Worm (Caenorhabditis elegans) whole organism, L4 larva: ENCODE measurements around the gene Y66D12A.21.
A peak's percentile ranks its signal among the peaks of the same experiment; 100 is the strongest.

Experiments
- F26F4.8 ChIP-seq: fragments of 200-800 bp; sonication (Bioruptor generic); conservative IDR thresholded peaks from 2 replicates; pipeline ENCODE4 v1.3.6; 2022; ENCODE audit warnings: missing genetic modification characterization, missing compliant biosample characterization
- Y75B8A.6 ChIP-seq: fragments of 200-800 bp; sonication (Bioruptor generic); IDR thresholded peaks from 2 replicates; pipeline ENCODE4 v1.3.6; 2022; ENCODE audit warnings: missing genetic modification reagents, missing genetic modification characterization, missing compliant biosample characterization
- ZK337.2 ChIP-seq: fragments of 200-800 bp; sonication (Bioruptor generic); IDR thresholded peaks from 2 replicates; pipeline ENCODE4 v1.3.6; 2022; ENCODE audit warnings: missing genetic modification reagents, missing genetic modification characterization, missing compliant biosample characterization
- aha-1 ChIP-seq: fragments of 150-350 bp; peaks from one replicate; lab custom pipeline; 2014; ENCODE audit warnings: missing biosample characterization, missing genetic modification characterization
- attf-4 ChIP-seq: sonication (generic microtip); optimal IDR thresholded peaks from 3 replicates; lab custom pipeline; 2017; ENCODE audit warnings: missing biosample characterization, missing genetic modification characterization
- ceh-82 ChIP-seq: sonication (generic microtip); optimal IDR thresholded peaks from 2 replicates; lab custom pipeline; 2017; ENCODE audit warnings: missing biosample characterization, missing genetic modification characterization
- ces-1 ChIP-seq: fragments of 150-350 bp; sonication (generic microtip); optimal IDR thresholded peaks from 4 replicates; lab custom pipeline; 2014; ENCODE audit warnings: missing biosample characterization, missing genetic modification reagents, missing genetic modification characterization
- cey-2 ChIP-seq: sonication (generic microtip); optimal IDR thresholded peaks from 3 replicates; lab custom pipeline; 2017; ENCODE audit warnings: missing genetic modification characterization, mild to moderate bottlenecking, missing compliant biosample characterization, antibody characterized with exemption, borderline replicate concordance; ENCODE audit not compliant: insufficient read depth
- dmd-9 ChIP-seq: fragments of 200-800 bp; sonication (Bioruptor generic); IDR thresholded peaks from 2 replicates; pipeline ENCODE4 v1.3.6; 2022; ENCODE audit warnings: missing genetic modification reagents, missing genetic modification characterization, missing compliant biosample characterization
- dve-1 ChIP-seq: sonication (generic microtip); optimal IDR thresholded peaks from 2 replicates; lab custom pipeline; 2017; ENCODE audit warnings: antibody characterized with exemption, mild to moderate bottlenecking, missing genetic modification characterization, missing compliant biosample characterization; ENCODE audit not compliant: insufficient read depth
- hmg-1.1 ChIP-seq: fragments of 200-800 bp; sonication (Bioruptor generic); IDR thresholded peaks from 2 replicates; pipeline ENCODE4 v1.3.6; 2022; ENCODE audit warnings: missing genetic modification reagents, missing genetic modification characterization, missing compliant biosample characterization
- jun-1 ChIP-seq: fragments of 150-350 bp; optimal IDR thresholded peaks from 2 replicates; lab custom pipeline; 2014; ENCODE audit warnings: missing biosample characterization, missing genetic modification reagents, missing genetic modification characterization
- lin-1 ChIP-seq: fragments of 200-800 bp; sonication (Bioruptor generic); IDR thresholded peaks from 2 replicates; pipeline ENCODE4 v1.3.6; 2022; ENCODE audit warnings: missing genetic modification reagents, missing genetic modification characterization, missing compliant biosample characterization
- lin-29 ChIP-seq: fragments of 200-800 bp; sonication (Bioruptor generic); IDR thresholded peaks from 2 replicates; pipeline ENCODE4 v1.3.6; 2022; ENCODE audit warnings: missing genetic modification reagents, missing genetic modification characterization, missing compliant biosample characterization
- lin-38 ChIP-seq: fragments of 200-800 bp; sonication (Bioruptor generic); IDR thresholded peaks from 2 replicates; pipeline ENCODE4 v1.3.6; 2022; ENCODE audit warnings: missing genetic modification reagents, missing genetic modification characterization, missing compliant biosample characterization
- lin-39 ChIP-seq: fragments of 150-350 bp; optimal IDR thresholded peaks from 2 replicates; lab custom pipeline; 2014; ENCODE audit warnings: missing biosample characterization, missing genetic modification reagents, missing genetic modification characterization
- lsy-2 ChIP-seq, 2 experiments: fragments of 150-350 bp in 1 of 2; sonication (generic microtip) in 1 of 2; optimal IDR thresholded peaks; 2 replicates each; lab custom pipeline; 2014 to 2017; ENCODE audit warnings: missing biosample characterization in 2 of 2, missing genetic modification characterization in 2 of 2
- madf-5 ChIP-seq, 2 experiments: fragments of 200-800 bp; sonication (Bioruptor generic); IDR thresholded peaks; 2 replicates each; pipeline ENCODE4 v1.3.6; 2022; ENCODE audit warnings: missing compliant biosample characterization in 2 of 2, missing genetic modification characterization in 2 of 2
- mep-1 ChIP-seq: fragments of 150-350 bp; sonication (generic microtip); optimal IDR thresholded peaks from 3 replicates; lab custom pipeline; 2014; ENCODE audit warnings: missing biosample characterization, missing genetic modification characterization
- mxl-3 ChIP-seq: fragments of 200-800 bp; sonication (Bioruptor generic); optimal IDR thresholded peaks from 2 replicates; lab custom pipeline; 2018; ENCODE audit warnings: mild to moderate bottlenecking, missing genetic modification characterization, missing compliant biosample characterization
- nhr-102 ChIP-seq: sonication (generic microtip); optimal IDR thresholded peaks from 2 replicates; lab custom pipeline; 2016; ENCODE audit warnings: mild to moderate bottlenecking, missing genetic modification characterization, moderate library complexity, missing compliant biosample characterization
- nhr-76 ChIP-seq: fragments of 150-350 bp; optimal IDR thresholded peaks from 2 replicates; lab custom pipeline; 2014; ENCODE audit warnings: missing biosample characterization, missing genetic modification characterization
- pha-4 ChIP-seq, 2 experiments: fragments of 150-350 bp in 1 of 2; fragments of 200-800 bp in 1 of 2; sonication (Bioruptor generic) in 1 of 2; IDR thresholded peaks in 1 of 2; optimal IDR thresholded peaks in 1 of 2; 2 replicates each; pipeline versions ENCODE4 v1.3.6 to Lab custom; 2014 to 2022; ENCODE audit warnings: missing genetic modification characterization in 2 of 2, missing genetic modification reagents in 2 of 2, missing biosample characterization in 1 of 2, missing compliant biosample characterization in 1 of 2
- rbr-2 ChIP-seq: sonication (generic microtip); optimal IDR thresholded peaks from 2 replicates; lab custom pipeline; 2016; ENCODE audit warnings: missing genotype, missing genetic modification characterization, missing compliant biosample characterization
- set-16 ChIP-seq: fragments of 200-800 bp; sonication (Bioruptor generic); IDR thresholded peaks from 2 replicates; pipeline ENCODE4 v1.3.6; 2022; ENCODE audit warnings: missing genetic modification reagents, missing genetic modification characterization, missing compliant biosample characterization
- unc-130 ChIP-seq: sonication (generic microtip); optimal IDR thresholded peaks from 2 replicates; lab custom pipeline; 2016; ENCODE audit warnings: missing genetic modification reagents, missing genetic modification characterization, missing compliant biosample characterization
- unc-39 ChIP-seq: sonication (generic microtip); optimal IDR thresholded peaks from 2 replicates; lab custom pipeline; 2017; ENCODE audit warnings: missing biosample characterization, missing genetic modification characterization
- zfp-2 ChIP-seq: sonication (generic microtip); optimal IDR thresholded peaks from 2 replicates; lab custom pipeline; 2016; ENCODE audit warnings: mild to moderate bottlenecking, missing genetic modification characterization, missing compliant biosample characterization

Gene Y66D12A.21

DNA sequence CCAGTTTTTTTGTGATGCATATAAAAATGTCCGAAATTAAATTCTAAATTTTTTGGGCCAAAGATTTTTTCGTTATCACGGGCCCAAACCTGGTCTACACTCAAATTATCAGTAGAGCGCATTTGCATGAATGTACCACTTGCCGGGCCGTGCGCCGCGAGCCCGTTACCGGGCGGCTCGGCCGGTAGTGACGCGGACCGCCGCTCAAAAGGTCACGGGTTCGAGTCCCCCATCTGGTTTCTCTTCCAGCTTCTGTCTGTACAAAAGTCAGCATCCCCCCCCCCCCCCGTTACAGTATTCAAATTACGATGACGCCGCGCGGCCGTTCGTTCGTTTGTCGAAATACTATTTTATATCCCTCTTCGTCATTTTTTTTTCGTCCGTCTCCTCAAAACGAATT lies 27.8 kb downstream of the Y66D12A.21 start:
- TF ChIP-seq lin-38 (peak; percentile 49), hmg-1.1 (GFP tag; lab: Robert Waterston, UW) (no peak), set-16 (GFP tag; lab: Robert Waterston, UW) (peak; percentile 90)

DNA sequence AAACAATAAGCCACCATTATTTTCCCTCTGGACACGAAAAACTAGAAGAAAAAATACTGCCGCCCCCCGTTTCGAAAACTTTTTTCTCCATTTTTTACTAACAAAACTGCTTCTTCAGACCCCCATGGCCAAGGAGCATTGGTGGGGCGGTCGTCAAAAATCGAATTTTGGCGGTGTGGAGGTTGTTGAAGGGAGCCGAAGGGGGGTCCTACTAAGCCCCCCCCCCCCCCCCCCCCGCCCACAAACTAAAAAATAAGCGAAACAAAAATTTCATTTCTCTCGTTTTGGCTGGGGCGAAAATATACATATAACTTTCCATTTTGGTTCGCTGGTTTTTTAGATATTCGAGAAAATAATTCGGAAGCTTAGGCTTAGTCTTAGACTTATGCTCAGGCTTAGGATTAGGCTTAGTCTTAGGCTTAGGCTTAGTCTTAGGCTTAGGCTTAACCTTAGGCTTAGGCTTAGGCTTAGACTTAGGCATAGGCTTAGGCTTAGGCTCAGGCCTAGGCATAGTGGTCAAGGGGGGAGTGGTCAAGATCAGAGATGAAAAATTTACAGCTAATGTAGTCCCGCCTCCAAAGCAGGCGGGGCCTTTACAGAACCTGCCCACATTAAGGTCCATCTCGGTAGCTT lies 30.3 kb downstream of the Y66D12A.21 start:
- TF ChIP-seq set-16 (GFP tag; lab: Robert Waterston, UW) (peak; percentile 85), aha-1 (peak; percentile 87), unc-39 (tag; lab: Kevin White, UChicago) (no peak), F26F4.8 (no peak), pha-4 (GFP tag; IDR thresholded peaks at IDR 0.05; lab: Robert Waterston, UW) (peak; percentile 33; the same call in 1 of the 2 replicates), pha-4 (tag; optimal IDR thresholded peaks at IDR 0.05; lab: Kevin White, UChicago) (no peak), cey-2 (tag; lab: Kevin White, UChicago) (no peak)

DNA sequence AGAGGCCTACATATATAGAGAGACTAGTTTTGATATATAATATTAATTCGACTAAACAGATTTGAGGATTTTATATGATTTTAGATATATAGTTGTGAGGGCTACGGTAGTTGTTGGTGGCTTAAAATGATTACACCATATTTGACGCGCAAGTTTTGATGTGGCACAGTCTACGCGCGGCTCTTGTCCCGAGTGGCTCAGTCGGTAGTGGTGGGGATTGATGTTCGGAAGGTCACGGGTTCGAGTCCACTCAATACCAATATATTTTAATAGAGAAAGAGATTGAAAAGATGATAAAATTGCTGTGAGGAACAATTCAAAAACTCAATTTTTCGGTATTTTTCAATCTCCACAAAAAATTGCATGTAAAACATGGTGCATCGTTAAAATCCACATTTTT lies 32.2 kb downstream of the Y66D12A.21 start:
- TF ChIP-seq dve-1, result no peak
- TF ChIP-seq unc-130 (GFP tag; lab: Kevin White, UChicago), result no peak
- TF ChIP-seq lin-1 (GFP tag; lab: Robert Waterston, UW), result no peak
- no peak for TF ChIP-seq ceh-82 (tag; lab: Kevin White, UChicago)
- no peak for TF ChIP-seq rbr-2 (tag; lab: Kevin White, UChicago)
- no peak for TF ChIP-seq attf-4 (tag; lab: Kevin White, UChicago)
- TF ChIP-seq set-16 (GFP tag; lab: Robert Waterston, UW), result no peak
- TF ChIP-seq dmd-9 (GFP tag; lab: Robert Waterston, UW), result no peak
- no peak for TF ChIP-seq nhr-76
- TF ChIP-seq Y75B8A.6 (GFP tag; lab: Robert Waterston, UW), result no peak
- TF ChIP-seq mep-1, result no peak
- TF ChIP-seq jun-1 (tag; lab: Kevin White, UChicago), result no peak
- no peak for TF ChIP-seq mxl-3
- TF ChIP-seq lin-39, result no peak
- no peak for TF ChIP-seq pha-4 (GFP tag; IDR thresholded peaks at IDR 0.05; lab: Robert Waterston, UW)
- TF ChIP-seq pha-4 (tag; optimal IDR thresholded peaks at IDR 0.05; lab: Kevin White, UChicago), result no peak
- no peak for TF ChIP-seq ZK337.2 (GFP tag; lab: Robert Waterston, UW)
- TF ChIP-seq nhr-102 (tag; lab: Kevin White, UChicago), result no peak
- no peak for TF ChIP-seq lin-29
- no peak for TF ChIP-seq madf-5 (GFP tag; IDR thresholded peaks at IDR 0.05; lab: Robert Waterston, UW)

DNA sequence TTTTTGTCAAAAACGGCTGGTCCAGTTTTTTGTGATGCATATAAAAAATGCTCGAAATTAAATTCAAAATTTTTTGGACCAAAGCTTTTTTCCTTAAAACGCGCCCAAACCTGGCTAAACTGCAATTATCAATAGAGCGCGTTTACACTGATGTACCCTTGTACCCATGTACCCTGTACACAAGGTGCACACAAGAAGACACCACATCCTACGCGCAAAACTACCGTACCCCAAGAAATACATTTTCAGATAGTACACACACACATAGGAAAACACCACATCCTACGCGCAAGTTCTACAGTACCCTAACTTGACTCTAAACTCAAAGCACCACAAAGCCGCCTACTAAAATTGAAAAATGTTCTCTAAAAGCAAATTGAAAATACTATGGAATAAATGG lies 33.8 kb downstream of the Y66D12A.21 start:
- no peak for TF ChIP-seq zfp-2 (tag; lab: Kevin White, UChicago)
- peak; percentile 61 for TF ChIP-seq lin-38
- TF ChIP-seq lsy-2 (tag; optimal IDR thresholded peaks at IDR 0.05; lab: Kevin White, UChicago), result peak in 1 of 2 experiments; percentile 5
- TF ChIP-seq, all 104 proteins: peak for 2

DNA sequence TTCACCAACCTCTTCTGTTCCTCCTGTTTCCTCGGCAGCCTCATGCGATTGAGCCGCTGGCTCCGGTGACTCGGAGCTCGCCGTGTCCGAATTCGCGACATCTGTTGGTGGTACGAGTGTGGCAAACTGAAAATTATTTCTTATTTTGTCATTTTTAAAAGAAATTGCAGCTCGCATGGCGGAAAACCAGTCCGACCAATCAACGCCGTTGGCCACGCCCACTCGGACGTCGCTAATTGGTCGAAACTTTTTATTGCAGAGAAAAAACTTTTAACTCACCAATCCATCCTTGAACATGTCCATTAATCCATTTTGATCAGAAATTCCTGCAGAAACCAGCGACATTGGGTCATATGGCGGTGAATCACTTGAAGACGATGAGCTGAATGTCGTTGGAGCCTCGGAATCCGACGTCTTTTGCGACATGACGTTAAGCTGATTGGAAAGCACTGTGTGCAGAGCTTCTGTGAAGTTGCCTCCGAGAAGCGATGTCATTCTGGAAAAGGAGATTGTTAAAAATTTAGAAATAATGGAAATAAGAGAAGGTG lies 34.7 kb downstream of the Y66D12A.21 start, which contains the start of gene bed-2:
TSS of gene bed-2 (minus strand) at position 498 of the 548 bp plus-strand sequence.
- TF ChIP-seq aha-1, result peak; percentile 61
- TF ChIP-seq jun-1 (tag; lab: Kevin White, UChicago), result no peak
- no peak for TF ChIP-seq ces-1 (GFP tag; lab: Kevin White, UChicago)
